Fruit fly (Drosophila melanogaster) whole organism: ENCODE data around the gene CG15357.

Experiments
- CG8478 ChIP-seq: fragments of >200 bp; optimal IDR thresholded peaks from 2 replicates; lab custom pipeline; 2018; ENCODE audit warnings: inconsistent platforms
- Dll ChIP-seq: fragments of >200 bp; optimal IDR thresholded peaks from 2 replicates; lab custom pipeline; 2017
- EcR ChIP-seq, 2 experiments: fragments of >200 bp; optimal IDR thresholded peaks; 2 replicates each; lab custom pipeline; 2017; ENCODE audit warnings: missing biosample characterization in 2 of 2, missing genetic modification characterization in 2 of 2, missing genetic modification reagents in 2 of 2
- pan ChIP-seq: fragments of >200 bp; optimal IDR thresholded peaks from 2 replicates; lab custom pipeline; 2017
- psq ChIP-seq: fragments of >200 bp; optimal IDR thresholded peaks from 2 replicates; lab custom pipeline; 2017
- usp ChIP-seq: fragments of >200 bp; optimal IDR thresholded peaks from 2 replicates; lab custom pipeline; 2017; ENCODE audit warnings: missing biosample characterization, missing genetic modification characterization, mixed read lengths

Gene CG15357

dm6 chr2L:1944473-1945110 is 917 bp downstream of the CG15357 start:
- TF ChIP-seq Dll (lab: Kevin White, UChicago) (no peak), pan (no peak), EcR (GFP tag; optimal IDR thresholded peaks at IDR 0.05; lab: Kevin White, UChicago) (no peak), psq (no peak), usp (GFP tag; lab: Kevin White, UChicago) (no peak), CG8478 (lab: Kevin White, UChicago) (no peak)

- TF ChIP-seq pan (no peak), psq (no peak), Dll (lab: Kevin White, UChicago) (no peak), usp (GFP tag; lab: Kevin White, UChicago) (no peak), EcR (GFP tag; optimal IDR thresholded peaks at IDR 0.05; lab: Kevin White, UChicago) (no peak), CG8478 (lab: Kevin White, UChicago) (no peak)
These were observed 7.5 kb downstream of the CG15357 start for dm6 chr2L:1938004-1938403.

- no peak for TF ChIP-seq CG8478 (lab: Kevin White, UChicago)
- no peak for TF ChIP-seq psq
- no peak for TF ChIP-seq EcR (GFP tag; optimal IDR thresholded peaks at IDR 0.05; lab: Kevin White, UChicago)
- TF ChIP-seq usp (GFP tag; lab: Kevin White, UChicago): no peak
- TF ChIP-seq Dll (lab: Kevin White, UChicago): no peak
- no peak for TF ChIP-seq pan
These were observed 14.8 kb downstream of the CG15357 start for dm6 chr2L:1930565-1931201.

dm6 chr2L:1927406-1927805 is 18.1 kb downstream of the CG15357 start:
- TF ChIP-seq psq (no peak), pan (no peak), Dll (lab: Kevin White, UChicago) (no peak), EcR (GFP tag; optimal IDR thresholded peaks at IDR 0.05; lab: Kevin White, UChicago) (no peak), usp (GFP tag; lab: Kevin White, UChicago) (no peak), CG8478 (lab: Kevin White, UChicago) (no peak)

dm6 chr2L:1925917-1926864 is 19.3 kb downstream of the CG15357 start:
- TF ChIP-seq pan: no peak
- no peak for TF ChIP-seq usp (GFP tag; lab: Kevin White, UChicago)
- TF ChIP-seq CG8478 (lab: Kevin White, UChicago): no peak
- TF ChIP-seq psq: no peak
- no peak for TF ChIP-seq EcR (GFP tag; optimal IDR thresholded peaks at IDR 0.05; lab: Kevin White, UChicago)
- no peak for TF ChIP-seq Dll (lab: Kevin White, UChicago)

- TF ChIP-seq psq (no peak), pan (no peak), usp (GFP tag; lab: Kevin White, UChicago) (no peak), CG8478 (lab: Kevin White, UChicago) (no peak), EcR (GFP tag; optimal IDR thresholded peaks at IDR 0.05; lab: Kevin White, UChicago) (no peak), Dll (lab: Kevin White, UChicago) (no peak)
These were observed 21.7 kb downstream of the CG15357 start for dm6 chr2L:1923846-1924245.

- no peak for TF ChIP-seq CG8478 (lab: Kevin White, UChicago)
- no peak for TF ChIP-seq pan
- no peak for TF ChIP-seq EcR (GFP tag; optimal IDR thresholded peaks at IDR 0.05; lab: Kevin White, UChicago)
- TF ChIP-seq Dll (lab: Kevin White, UChicago): no peak
- TF ChIP-seq psq: no peak
- TF ChIP-seq usp (GFP tag; lab: Kevin White, UChicago): no peak
These were observed 29.0 kb downstream of the CG15357 start for dm6 chr2L:1916461-1916860.

- TF ChIP-seq Dll (lab: Kevin White, UChicago) (no peak), usp (GFP tag; lab: Kevin White, UChicago) (no peak), CG8478 (lab: Kevin White, UChicago) (no peak), pan (no peak), EcR (GFP tag; optimal IDR thresholded peaks at IDR 0.05; lab: Kevin White, UChicago) (no peak), psq (no peak)
These were observed 32.3 kb downstream of the CG15357 start for dm6 chr2L:1913047-1913760.

dm6 chr2L:1912489-1912888 is 33.0 kb downstream of the CG15357 start:
- TF ChIP-seq Dll (lab: Kevin White, UChicago): no peak

dm6 chr2L:1911316-1911873 is 34.1 kb downstream of the CG15357 start:
- no peak for TF ChIP-seq psq
- TF ChIP-seq Dll (lab: Kevin White, UChicago): no peak
- no peak for TF ChIP-seq EcR (GFP tag; optimal IDR thresholded peaks at IDR 0.05; lab: Kevin White, UChicago)
- no peak for TF ChIP-seq usp (GFP tag; lab: Kevin White, UChicago)
- TF ChIP-seq CG8478 (lab: Kevin White, UChicago): no peak

dm6 chr2L:1909681-1910080 is 35.8 kb downstream of the CG15357 start:
- no peak for TF ChIP-seq usp (GFP tag; lab: Kevin White, UChicago)
- TF ChIP-seq Dll (lab: Kevin White, UChicago): no peak
- TF ChIP-seq CG8478 (lab: Kevin White, UChicago): no peak
- TF ChIP-seq pan: no peak
- no peak for TF ChIP-seq psq
- TF ChIP-seq EcR (GFP tag; optimal IDR thresholded peaks at IDR 0.05; lab: Kevin White, UChicago): no peak
